Worm (Caenorhabditis elegans) whole organism, L4/young adult: ENCODE results near the gene ZK662.5.

Experiments used
- W03F9.2 ChIP-seq: fragments of 150-350 bp; optimal IDR thresholded peaks from 2 replicates; lab custom pipeline; 2014; ENCODE audit warnings: missing biosample characterization, missing genetic modification characterization
- dao-5 ChIP-seq: sonication (generic microtip); optimal IDR thresholded peaks from 2 replicates; lab custom pipeline; 2016; ENCODE audit warnings: missing genotype, missing genetic modification characterization, moderate library complexity, missing compliant biosample characterization
- him-1 ChIP-seq: sonication (generic microtip); optimal IDR thresholded peaks from 2 replicates; lab custom pipeline; 2016; ENCODE audit warnings: missing genotype, missing genetic modification reagents, missing genetic modification characterization, missing compliant biosample characterization

- TF ChIP-seq him-1 (tag; lab: Kevin White, UChicago), result no peak
- TF ChIP-seq dao-5 (tag; lab: Kevin White, UChicago), result no peak
- no peak for TF ChIP-seq W03F9.2 (tag; lab: Kevin White, UChicago)
Observed at ce11 chrX:15742310-15742709, 20.9 kb downstream of the ZK662.5 start, which contains the start of gene nhr-255.
